Worm (Caenorhabditis elegans): ENCODE measurements around the gene nlp-13.
"Not testable (repeated sequence)": the region's sequence is repeated elsewhere in the genome, so short reads cannot be mapped to it uniquely, and the experiment has no call there.

ce11 chrV:4281699-4282098, 45.5 kb downstream of the nlp-13 start, which contains the start of gene srt-37:
- TF ChIP-seq nhr-12 (tag; optimal IDR thresholded peaks at IDR 0.05); vab-15 (tag; optimal IDR thresholded peaks at IDR 0.05); fkh-10 (GFP tag; optimal IDR thresholded peaks at IDR 0.05); rnt-1 (tag; optimal IDR thresholded peaks at IDR 0.05); dpl-1 (GFP tag; optimal IDR thresholded peaks at IDR 0.05); nhr-11 (tag; optimal IDR thresholded peaks at IDR 0.05); aly-2 (tag; optimal IDR thresholded peaks at IDR 0.05); xbp-1 (tag; optimal IDR thresholded peaks at IDR 0.05): not testable (repeated sequence)

All from whole organism, L1 larva.